Worm (Caenorhabditis elegans) whole organism, L1 larva: ENCODE data around the gene clp-7.

Experiments used
- egl-27 ChIP-seq, 2 experiments: fragments of 150-350 bp in 1 of 2; sonication (generic microtip); optimal IDR thresholded peaks; 3 replicates each; lab custom pipeline; 2017 to 2018; ENCODE audit warnings: missing biosample characterization in 2 of 2, missing genetic modification characterization in 2 of 2, missing genetic modification reagents in 2 of 2
- elt-2 ChIP-seq: sonication (generic microtip); optimal IDR thresholded peaks from 2 replicates; lab custom pipeline; 2016; ENCODE audit warnings: missing genetic modification characterization, mild to moderate bottlenecking, inconsistent platforms, missing compliant biosample characterization, missing genetic modification reagents
- hlh-17 ChIP-seq: fragments of 200-800 bp; sonication (Bioruptor generic); optimal IDR thresholded peaks from 2 replicates; lab custom pipeline; 2018; ENCODE audit warnings: missing genetic modification characterization, mild to moderate bottlenecking, missing compliant biosample characterization, moderate library complexity, borderline replicate concordance
- jun-1 ChIP-seq: fragments of 150-350 bp; optimal IDR thresholded peaks from 2 replicates; lab custom pipeline; 2014; ENCODE audit warnings: missing biosample characterization, missing genetic modification reagents, missing genetic modification characterization
- lin-14 ChIP-seq: fragments of 200-800 bp; sonication (Bioruptor generic); optimal IDR thresholded peaks from 2 replicates; lab custom pipeline; 2018; ENCODE audit warnings: mild to moderate bottlenecking, missing genetic modification characterization, moderate library complexity, missing compliant biosample characterization
- pqm-1 ChIP-seq: sonication (generic microtip); optimal IDR thresholded peaks from 3 replicates; lab custom pipeline; 2017; ENCODE audit warnings: missing biosample characterization, missing genetic modification characterization
- snu-23 ChIP-seq: sonication (generic microtip); optimal IDR thresholded peaks from 2 replicates; lab custom pipeline; 2016; ENCODE audit warnings: missing genetic modification characterization, missing compliant biosample characterization

- no peak for TF ChIP-seq jun-1 (tag; lab: Kevin White, UChicago)
- TF ChIP-seq snu-23 (GFP tag; lab: Kevin White, UChicago), result no peak
- no peak for TF ChIP-seq pqm-1
- TF ChIP-seq egl-27 (tag; optimal IDR thresholded peaks at IDR 0.05; lab: Kevin White, UChicago), result no peak
- no peak for TF ChIP-seq lin-14
- no peak for TF ChIP-seq hlh-17
- TF ChIP-seq elt-2, result no peak
Measured at ce11 chrIV:1434554-1435089, 11.1 kb downstream of the clp-7 start, which contains the start of gene clp-6.
